Worm (Caenorhabditis elegans) whole organism, L2 larva: ENCODE results near the gene lact-8.

ENCODE experiments used
- dmd-4 ChIP-seq: sonication (generic microtip); optimal IDR thresholded peaks from 2 replicates; lab custom pipeline; 2017; ENCODE audit warnings: missing biosample characterization, missing genetic modification characterization
- fos-1 ChIP-seq: fragments of 150-350 bp; optimal IDR thresholded peaks from 2 replicates; lab custom pipeline; 2014; ENCODE audit warnings: missing biosample characterization, missing genetic modification characterization
- snpc-4 ChIP-seq: fragments of 150-350 bp; optimal IDR thresholded peaks from 2 replicates; lab custom pipeline; 2014; ENCODE audit warnings: missing biosample characterization, missing genetic modification characterization

DNA sequence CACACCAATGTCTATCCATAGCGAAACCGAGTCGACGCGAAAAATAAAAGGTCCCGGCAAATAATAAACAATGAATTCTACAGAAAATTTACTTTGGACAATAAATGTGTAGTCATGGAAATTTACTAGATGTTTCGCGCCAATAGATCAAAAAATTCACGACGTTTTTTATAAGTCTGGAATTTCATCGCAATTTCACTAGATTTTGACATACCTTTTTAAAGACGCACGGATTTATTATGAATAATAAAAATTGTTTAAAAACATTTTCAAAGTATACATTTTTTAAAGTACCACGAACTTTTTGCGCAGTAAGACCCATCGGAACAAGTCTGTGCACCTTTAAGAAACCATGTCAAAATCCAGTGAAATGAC is 17.4 kb downstream of the lact-8 start:
- TF ChIP-seq dmd-4 (tag; lab: Kevin White, UChicago) (no peak), snpc-4 (tag; lab: Kevin White, UChicago) (no peak), fos-1 (tag; lab: Kevin White, UChicago) (no peak)
